Worm (Caenorhabditis elegans): ENCODE measurements around the gene B0024.15.

ce11 chrV:10283444-10283843 is 6.4 kb upstream of the B0024.15 start, which contains the start of gene lys-3:
- no peak for TF ChIP-seq ceh-8 (GFP tag; optimal IDR thresholded peaks at IDR 0.05)
- no peak for TF ChIP-seq ama-1 (optimal IDR thresholded peaks at IDR 0.05)
- TF ChIP-seq mdl-1 (tag; optimal IDR thresholded peaks at IDR 0.05): no peak
